Fruit fly (Drosophila melanogaster): ENCODE measurements around the gene CG12885.
A peak's percentile ranks its signal among the peaks of the same experiment; 100 is the strongest.

CG12885 gene

DNA sequence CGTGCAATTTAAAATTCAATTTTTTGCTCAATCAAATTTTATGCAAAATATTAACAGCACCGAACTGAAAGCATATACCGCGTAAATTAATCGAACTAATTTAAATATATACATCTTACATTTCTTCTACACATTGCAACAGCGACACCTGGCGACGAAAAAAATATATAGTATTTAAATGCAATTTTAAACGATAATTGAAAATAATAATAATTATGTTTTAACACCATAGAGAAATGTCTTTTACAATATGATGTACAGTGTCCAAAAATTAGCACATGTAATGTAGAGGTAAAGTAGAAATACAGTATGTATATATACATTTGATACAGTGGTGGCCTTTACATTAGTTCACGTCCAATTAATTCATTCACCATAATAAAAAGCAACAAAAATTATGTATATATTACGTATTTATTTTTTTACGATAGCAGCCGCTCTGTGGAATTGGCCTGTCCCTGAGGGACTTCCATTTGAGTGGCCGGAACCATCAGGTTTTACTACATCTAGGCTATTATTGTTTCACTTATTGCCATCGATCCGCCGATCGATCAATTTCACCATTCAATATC, 26.8 kb downstream of the CG12885 start:
- TF ChIP-seq CG34367 (tag; optimal IDR thresholded peaks at IDR 0.05) (no peak), CG32121 (GFP tag; IDR thresholded peaks at IDR 0.05) (no peak), Snoo (tag; optimal IDR thresholded peaks at IDR 0.05) (no peak), CG9948 (tag; optimal IDR thresholded peaks at IDR 0.05) (no peak), CG12605 (GFP tag; IDR thresholded peaks at IDR 0.05) (no peak), CG13204 (GFP tag; optimal IDR thresholded peaks at IDR 0.05) (no peak), CG17806 (tag; optimal IDR thresholded peaks at IDR 0.05) (no peak), CG10348 (GFP tag; IDR thresholded peaks at IDR 0.05) (no peak), CG15710 (tag; optimal IDR thresholded peaks at IDR 0.05) (no peak), Ets98B (GFP tag; IDR thresholded peaks at IDR 0.05) (no peak), Pif1B (GFP tag; optimal IDR thresholded peaks at IDR 0.05) (no peak), CG8301 (tag; optimal IDR thresholded peaks at IDR 0.05) (no peak), EcR (GFP tag; optimal IDR thresholded peaks at IDR 0.05) (no peak)

dm6 chr3R:27552710-27553109, 32.0 kb downstream of the CG12885 start:
- TF ChIP-seq EcR (GFP tag; optimal IDR thresholded peaks at IDR 0.05) = no peak
- TF ChIP-seq CG32121 (GFP tag; IDR thresholded peaks at IDR 0.05) = no peak
- no peak for TF ChIP-seq CG15710 (tag; optimal IDR thresholded peaks at IDR 0.05)
- no peak for TF ChIP-seq D1 (tag; optimal IDR thresholded peaks at IDR 0.05)
- TF ChIP-seq CG34367 (tag; optimal IDR thresholded peaks at IDR 0.05) = no peak
- no peak for TF ChIP-seq CG13204 (GFP tag; optimal IDR thresholded peaks at IDR 0.05)
- TF ChIP-seq fd96Ca (GFP tag; IDR thresholded peaks at IDR 0.05) = no peak
- TF ChIP-seq CG4496 (GFP tag; IDR thresholded peaks at IDR 0.05) = no peak
- no peak for TF ChIP-seq CG14655 (GFP tag; optimal IDR thresholded peaks at IDR 0.05)
- no peak for TF ChIP-seq CG8159 (tag; optimal IDR thresholded peaks at IDR 0.05)
- TF ChIP-seq CG8301 (tag; optimal IDR thresholded peaks at IDR 0.05) = no peak
- no peak for TF ChIP-seq CG9948 (tag; optimal IDR thresholded peaks at IDR 0.05)
- no peak for TF ChIP-seq CG12605 (GFP tag; IDR thresholded peaks at IDR 0.05)

DNA sequence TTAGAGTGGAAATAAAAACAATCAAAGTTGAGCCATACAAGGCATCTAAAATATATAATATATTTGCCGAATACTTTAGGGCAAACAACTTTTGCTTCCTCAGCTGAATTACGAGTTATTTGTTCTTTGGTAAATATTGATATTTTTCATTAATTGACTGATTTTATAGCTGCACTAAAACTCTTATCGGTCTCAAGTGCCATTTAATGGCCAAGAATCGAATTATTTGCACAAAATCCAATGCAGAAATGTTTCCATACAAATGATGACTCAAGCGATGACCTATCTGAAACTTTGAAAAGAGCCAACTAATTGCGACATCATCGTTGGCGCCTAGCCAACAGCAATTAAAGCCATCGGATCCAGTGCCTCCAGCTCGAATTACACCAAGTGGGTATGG, 32.7 kb downstream of the CG12885 start:
- TF ChIP-seq Snoo (tag; optimal IDR thresholded peaks at IDR 0.05) (no peak), CG4496 (GFP tag; IDR thresholded peaks at IDR 0.05) (no peak), rn (GFP tag; IDR thresholded peaks at IDR 0.05) (no peak), CG32121 (GFP tag; IDR thresholded peaks at IDR 0.05) (no peak)

- no peak for TF ChIP-seq CG13204 (GFP tag; optimal IDR thresholded peaks at IDR 0.05)
- peak; percentile 48; the same call in 1 of the 2 replicates for TF ChIP-seq rn (GFP tag; IDR thresholded peaks at IDR 0.05)
- TF ChIP-seq CG14655 (GFP tag; optimal IDR thresholded peaks at IDR 0.05) = no peak
- peak; percentile 71 for TF ChIP-seq CG17806 (tag; optimal IDR thresholded peaks at IDR 0.05)
- peak; percentile 81 for TF ChIP-seq CG8301 (tag; optimal IDR thresholded peaks at IDR 0.05)
- TF ChIP-seq CG10348 (GFP tag; IDR thresholded peaks at IDR 0.05) = no peak
- TF ChIP-seq fd96Ca (GFP tag; IDR thresholded peaks at IDR 0.05) = peak; percentile 56; the same call in 1 of the 3 replicates
- peak; percentile 83 for TF ChIP-seq Snoo (tag; optimal IDR thresholded peaks at IDR 0.05)
- TF ChIP-seq Pif1B (GFP tag; optimal IDR thresholded peaks at IDR 0.05) = peak; percentile 72
- TF ChIP-seq D1 (tag; optimal IDR thresholded peaks at IDR 0.05) = no peak
- TF ChIP-seq CG8159 (tag; optimal IDR thresholded peaks at IDR 0.05) = peak; percentile 81
- no peak for TF ChIP-seq EcR (GFP tag; optimal IDR thresholded peaks at IDR 0.05)
- peak; percentile 89 for TF ChIP-seq CG4496 (GFP tag; IDR thresholded peaks at IDR 0.05)
- peak; percentile 10 for TF ChIP-seq gl (tag; optimal IDR thresholded peaks at IDR 0.05)
- TF ChIP-seq CG9948 (tag; optimal IDR thresholded peaks at IDR 0.05) = peak; percentile 70
- peak; percentile 86 for TF ChIP-seq CG32121 (GFP tag; IDR thresholded peaks at IDR 0.05)
- TF ChIP-seq CG12605 (GFP tag; IDR thresholded peaks at IDR 0.05) = peak; percentile 82
- peak; percentile 73 for TF ChIP-seq CG15710 (tag; optimal IDR thresholded peaks at IDR 0.05)
- TF ChIP-seq CG34367 (tag; optimal IDR thresholded peaks at IDR 0.05) = peak; percentile 65
- TF ChIP-seq Pif1A (GFP tag; optimal IDR thresholded peaks at IDR 0.05) = peak; percentile 82
- peak; percentile 88 for TF ChIP-seq Ets98B (GFP tag; IDR thresholded peaks at IDR 0.05)
Measured at dm6 chr3R:27553921-27554320, 33.3 kb downstream of the CG12885 start.

DNA sequence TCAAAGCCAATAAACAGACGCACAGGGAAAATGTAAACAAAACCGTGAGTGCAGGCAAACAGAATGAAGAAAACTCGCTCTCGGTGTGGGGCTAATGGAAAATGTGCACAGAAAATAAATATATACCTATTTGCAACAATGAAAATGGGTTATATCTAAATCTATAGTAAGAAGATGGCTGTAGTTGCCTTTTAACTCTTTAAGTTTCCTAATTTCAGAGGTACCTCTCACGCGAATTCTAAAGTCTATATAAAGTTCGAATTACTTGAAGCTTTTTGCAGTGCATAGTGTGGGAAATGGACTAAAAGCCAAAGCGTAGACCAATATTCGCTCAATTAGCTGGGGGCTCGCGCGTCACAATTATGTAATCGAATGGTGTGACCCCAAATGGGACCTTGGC, 34.3 kb downstream of the CG12885 start:
- TF ChIP-seq Pif1B (GFP tag; optimal IDR thresholded peaks at IDR 0.05) (peak; percentile 66), Snoo (tag; optimal IDR thresholded peaks at IDR 0.05) (no peak), CG15710 (tag; optimal IDR thresholded peaks at IDR 0.05) (peak; percentile 40), Ets98B (GFP tag; IDR thresholded peaks at IDR 0.05) (peak; percentile 91), Pif1A (GFP tag; optimal IDR thresholded peaks at IDR 0.05) (peak; percentile 74), CG10348 (GFP tag; IDR thresholded peaks at IDR 0.05) (peak; percentile 70), CG4496 (GFP tag; IDR thresholded peaks at IDR 0.05) (peak; percentile 90), gl (tag; optimal IDR thresholded peaks at IDR 0.05) (no peak), CG17806 (tag; optimal IDR thresholded peaks at IDR 0.05) (peak; percentile 53), fd96Ca (GFP tag; IDR thresholded peaks at IDR 0.05) (peak; percentile 88), CG8301 (tag; optimal IDR thresholded peaks at IDR 0.05) (peak; percentile 88), CG8159 (tag; optimal IDR thresholded peaks at IDR 0.05) (peak; percentile 37), D1 (tag; optimal IDR thresholded peaks at IDR 0.05) (no peak), rn (GFP tag; IDR thresholded peaks at IDR 0.05) (peak; percentile 41; the same call in 1 of the 2 replicates), CG32121 (GFP tag; IDR thresholded peaks at IDR 0.05) (peak; percentile 93), CG34367 (tag; optimal IDR thresholded peaks at IDR 0.05) (peak; percentile 17), CG9948 (tag; optimal IDR thresholded peaks at IDR 0.05) (peak; percentile 63), CG13204 (GFP tag; optimal IDR thresholded peaks at IDR 0.05) (no peak), EcR (GFP tag; optimal IDR thresholded peaks at IDR 0.05) (no peak), CG14655 (GFP tag; optimal IDR thresholded peaks at IDR 0.05) (peak; percentile 88), CG12605 (GFP tag; IDR thresholded peaks at IDR 0.05) (peak; percentile 87)

dm6 chr3R:27555853-27556252, 35.2 kb downstream of the CG12885 start:
- TF ChIP-seq CG9948 (tag; optimal IDR thresholded peaks at IDR 0.05) (no peak), CG34367 (tag; optimal IDR thresholded peaks at IDR 0.05) (no peak), fd96Ca (GFP tag; IDR thresholded peaks at IDR 0.05) (no peak), CG15710 (tag; optimal IDR thresholded peaks at IDR 0.05) (no peak), D1 (tag; optimal IDR thresholded peaks at IDR 0.05) (no peak), CG13204 (GFP tag; optimal IDR thresholded peaks at IDR 0.05) (no peak), Pif1B (GFP tag; optimal IDR thresholded peaks at IDR 0.05) (no peak), EcR (GFP tag; optimal IDR thresholded peaks at IDR 0.05) (no peak), CG32121 (GFP tag; IDR thresholded peaks at IDR 0.05) (no peak), CG17806 (tag; optimal IDR thresholded peaks at IDR 0.05) (no peak), rn (GFP tag; IDR thresholded peaks at IDR 0.05) (no peak), CG12605 (GFP tag; IDR thresholded peaks at IDR 0.05) (no peak), CG8301 (tag; optimal IDR thresholded peaks at IDR 0.05) (no peak), Pif1A (GFP tag; optimal IDR thresholded peaks at IDR 0.05) (no peak), CG14655 (GFP tag; optimal IDR thresholded peaks at IDR 0.05) (no peak), CG4496 (GFP tag; IDR thresholded peaks at IDR 0.05) (no peak), Ets98B (GFP tag; IDR thresholded peaks at IDR 0.05) (no peak), Snoo (tag; optimal IDR thresholded peaks at IDR 0.05) (no peak)
